Worm (Caenorhabditis elegans) whole organism, young adult: ENCODE measurements around the gene arr-1.

Experiments
- egrh-3 ChIP-seq: fragments of 200-800 bp; sonication (Bioruptor generic); IDR thresholded peaks from 2 replicates; pipeline ENCODE4 v1.3.6; 2022; ENCODE audit warnings: missing genetic modification reagents, missing genetic modification characterization, missing compliant biosample characterization
- rpc-1 ChIP-seq, 2 experiments: fragments of 150-350 bp in 1 of 2; sonication (generic microtip) in 1 of 2; optimal IDR thresholded peaks; 2 replicates each; lab custom pipeline; 2014 to 2018; ENCODE audit warnings: missing biosample characterization in 1 of 2, missing genetic modification characterization in 1 of 2, missing genetic modification reagents in 1 of 2, missing genotype in 1 of 2
- unc-130 ChIP-seq: sonication (generic microtip); optimal IDR thresholded peaks from 2 replicates; lab custom pipeline; 2016; ENCODE audit warnings: missing genetic modification reagents, missing genetic modification characterization, missing compliant biosample characterization

ce11 chrX:986463-986862 lies 35.9 kb downstream of the arr-1 start:
- TF ChIP-seq egrh-3 (GFP tag; lab: Robert Waterston, UW) (no peak), unc-130 (GFP tag; lab: Kevin White, UChicago) (no peak), rpc-1 (optimal IDR thresholded peaks at IDR 0.05; lab: Kevin White, UChicago) (no peak), rpc-1 (tag; optimal IDR thresholded peaks at IDR 0.05; lab: Kevin White, UChicago) (no peak)
